Fruit fly (Drosophila melanogaster): ENCODE data around the gene CG13841.

dm6 chr3R:22753600-22753894, 14.0 kb downstream of the CG13841 start:
- no peak for TF ChIP-seq CTCF (optimal IDR thresholded peaks at IDR 0.05)
- TF ChIP-seq CG8478 (optimal IDR thresholded peaks at IDR 0.05): no peak

All from S2 (cell line).